Worm (Caenorhabditis elegans): ENCODE data around the gene glb-12.

Gene glb-12

ce11 chrII:10730702-10731101 lies 750 bp downstream of the glb-12 start:
- TF ChIP-seq nhr-11 (tag; optimal IDR thresholded peaks at IDR 0.05) (no peak), elt-2 (tag; optimal IDR thresholded peaks at IDR 0.05) (no peak), ets-5 (GFP tag; IDR thresholded peaks at IDR 0.05) (no peak), pax-3 (tag; optimal IDR thresholded peaks at IDR 0.05) (no peak), ceh-90 (tag; optimal IDR thresholded peaks at IDR 0.05) (no peak), fkh-8 (tag; optimal IDR thresholded peaks at IDR 0.05) (peak; percentile 83), unc-130 (tag; optimal IDR thresholded peaks at IDR 0.05) (no peak), lsy-2 (tag; optimal IDR thresholded peaks at IDR 0.05) (no peak), rnt-1 (tag; optimal IDR thresholded peaks at IDR 0.05) (no peak), hlh-4 (tag; optimal IDR thresholded peaks at IDR 0.05) (peak; percentile 72), sptf-1 (tag; optimal IDR thresholded peaks at IDR 0.05) (no peak), vab-15 (tag; optimal IDR thresholded peaks at IDR 0.05) (no peak), jun-1 (tag; optimal IDR thresholded peaks at IDR 0.05) (no peak), ztf-11 (tag; optimal IDR thresholded peaks at IDR 0.05) (no peak), nhr-47 (tag; optimal IDR thresholded peaks at IDR 0.05) (peak; percentile 53), nhr-71 (tag; optimal IDR thresholded peaks at IDR 0.05) (peak; percentile 63), nhr-85 (tag) (no peak), swsn-7 (tag; optimal IDR thresholded peaks at IDR 0.05) (peak; percentile 3), nhr-237 (tag; optimal IDR thresholded peaks at IDR 0.05) (no peak), nhr-90 (tag; optimal IDR thresholded peaks at IDR 0.05; ENCODE audit: poor library complexity) (no peak), mdl-1 (tag; optimal IDR thresholded peaks at IDR 0.05) (no peak), nhr-28 (tag; optimal IDR thresholded peaks at IDR 0.05) (no peak)

ce11 chrII:10723069-10723468 lies 8.4 kb downstream of the glb-12 start, which contains the start of gene C09G5.14:
Gene C09G5.14, minus strand, starts transcription at chrII:10723169.
- TF ChIP-seq fos-1 (tag; optimal IDR thresholded peaks at IDR 0.05) = no peak
- TF ChIP-seq xbp-1 (tag; optimal IDR thresholded peaks at IDR 0.05) = no peak
- no peak for TF ChIP-seq alr-1 (tag; optimal IDR thresholded peaks at IDR 0.05; ENCODE audit: borderline replicate concordance)
- no peak for TF ChIP-seq efl-1 (optimal IDR thresholded peaks at IDR 0.05)
- TF ChIP-seq efl-1 (GFP tag; optimal IDR thresholded peaks at IDR 0.05 in 1 of 2) = no peak
- TF ChIP-seq nhr-47 (tag; optimal IDR thresholded peaks at IDR 0.05) = no peak
- TF ChIP-seq hpl-2 (GFP tag; optimal IDR thresholded peaks at IDR 0.05) = no peak
- no peak for TF ChIP-seq swsn-7 (tag; optimal IDR thresholded peaks at IDR 0.05)
- no peak for TF ChIP-seq grh-1 (GFP tag; IDR thresholded peaks at IDR 0.05)
- no peak for TF ChIP-seq unc-86 (tag; optimal IDR thresholded peaks at IDR 0.05)

- TF ChIP-seq fkh-8 (tag; optimal IDR thresholded peaks at IDR 0.05) = peak; percentile 66
- no peak for TF ChIP-seq lin-35 (GFP tag; optimal IDR thresholded peaks at IDR 0.05)
- TF ChIP-seq nhr-20 (tag; optimal IDR thresholded peaks at IDR 0.05) = no peak
Observed at ce11 chrII:10719931-10720330, 11.5 kb downstream of the glb-12 start, which contains the start of gene mks-5. Gene mks-5, plus strand, starts transcription at chrII:10720231.

- no peak for TF ChIP-seq efl-1 (optimal IDR thresholded peaks at IDR 0.05)
- TF ChIP-seq efl-1 (GFP tag; optimal IDR thresholded peaks at IDR 0.05 in 1 of 2) = peak in 1 of 2 experiments; percentile 31
- no peak for TF ChIP-seq rnt-1 (tag; optimal IDR thresholded peaks at IDR 0.05)
Observed at ce11 chrII:10717124-10717523, 14.3 kb downstream of the glb-12 start, which contains the start of gene C09G5.13. Gene C09G5.13, plus strand, starts transcription at chrII:10717424.

- TF ChIP-seq sptf-1 (tag; optimal IDR thresholded peaks at IDR 0.05) (no peak), nhr-20 (tag; optimal IDR thresholded peaks at IDR 0.05) (no peak), efl-1 (optimal IDR thresholded peaks at IDR 0.05) (peak; percentile 74 to 90), efl-1 (GFP tag; optimal IDR thresholded peaks at IDR 0.05 in 1 of 2) (peak; percentile 89 to 99), isw-1 (GFP tag; IDR thresholded peaks at IDR 0.05) (peak; percentile 4; the same call in 1 of the 2 replicates), aha-1 (tag; optimal IDR thresholded peaks at IDR 0.05) (no peak), dsc-1 (tag; optimal IDR thresholded peaks at IDR 0.05) (peak; percentile 7), ces-1 (GFP tag; optimal IDR thresholded peaks at IDR 0.05) (no peak), zip-4 (GFP tag; optimal IDR thresholded peaks at IDR 0.05) (no peak), aly-2 (tag; optimal IDR thresholded peaks at IDR 0.05) (no peak), alr-1 (tag; optimal IDR thresholded peaks at IDR 0.05; ENCODE audit: borderline replicate concordance) (no peak), pax-3 (tag; optimal IDR thresholded peaks at IDR 0.05) (no peak), zag-1 (tag; optimal IDR thresholded peaks at IDR 0.05) (no peak), fos-1 (tag; optimal IDR thresholded peaks at IDR 0.05) (no peak), efl-3 (GFP tag; optimal IDR thresholded peaks at IDR 0.05) (no peak), snu-23 (GFP tag; optimal IDR thresholded peaks at IDR 0.05) (no peak), swsn-7 (tag; optimal IDR thresholded peaks at IDR 0.05) (no peak), unc-98 (GFP tag; IDR thresholded peaks at IDR 0.05) (no peak), lin-15B (tag; optimal IDR thresholded peaks at IDR 0.05) (peak; percentile 35), nhr-76 (tag; optimal IDR thresholded peaks at IDR 0.05) (no peak)
Observed at ce11 chrII:10714262-10714933, 17.1 kb downstream of the glb-12 start, which contains the start of the genes dph-2 and C09G5.7. Gene dph-2, minus strand, starts transcription at chrII:10714297. Gene C09G5.7, plus strand, starts transcription at chrII:10714883.

All from whole organism, L1 larva.